Worm (Caenorhabditis elegans) whole organism, L4/young adult: Measurements from ENCODE around the gene T19D2.3.

Experiments
- W03F9.2 ChIP-seq: fragments of 150-350 bp; optimal IDR thresholded peaks from 2 replicates; lab custom pipeline; 2014; ENCODE audit warnings: missing biosample characterization, missing genetic modification characterization
- dao-5 ChIP-seq: sonication (generic microtip); optimal IDR thresholded peaks from 2 replicates; lab custom pipeline; 2016; ENCODE audit warnings: missing genotype, missing genetic modification characterization, moderate library complexity, missing compliant biosample characterization
- him-1 ChIP-seq: sonication (generic microtip); optimal IDR thresholded peaks from 2 replicates; lab custom pipeline; 2016; ENCODE audit warnings: missing genotype, missing genetic modification reagents, missing genetic modification characterization, missing compliant biosample characterization

- TF ChIP-seq him-1 (no peak), W03F9.2 (tag; lab: Kevin White, UChicago) (no peak), dao-5 (no peak)
Measured at ce11 chrX:3919689-3920088, 19.4 kb upstream of the T19D2.3 start.
